Worm (Caenorhabditis elegans) whole organism, L2 larva: ENCODE results near the gene F11A5.16.

Source experiments
- C34F6.9 ChIP-seq: fragments of 150-350 bp; optimal IDR thresholded peaks from 2 replicates; lab custom pipeline; 2014; ENCODE audit warnings: missing biosample characterization, missing genetic modification characterization
- F13H6.1 ChIP-seq: sonication (generic microtip); optimal IDR thresholded peaks from 2 replicates; lab custom pipeline; 2016; ENCODE audit warnings: missing genetic modification characterization, missing compliant biosample characterization
- R02D3.7 ChIP-seq: fragments of 150-350 bp; optimal IDR thresholded peaks from 2 replicates; lab custom pipeline; 2014; ENCODE audit warnings: missing biosample characterization, missing genetic modification characterization
- Y55F3AM.14 ChIP-seq: fragments of 200-800 bp; sonication (Bioruptor generic); optimal IDR thresholded peaks from 2 replicates; lab custom pipeline; 2018; ENCODE audit warnings: mild to moderate bottlenecking, missing genetic modification characterization, missing compliant biosample characterization
- ZK546.5 ChIP-seq: sonication (generic microtip); optimal IDR thresholded peaks from 2 replicates; lab custom pipeline; 2017; ENCODE audit warnings: missing biosample characterization, missing genetic modification characterization
- alr-1 ChIP-seq: fragments of 150-350 bp; optimal IDR thresholded peaks from 2 replicates; lab custom pipeline; 2014; ENCODE audit warnings: missing biosample characterization, missing genetic modification characterization
- aly-2 ChIP-seq: fragments of 150-350 bp; optimal IDR thresholded peaks from 2 replicates; lab custom pipeline; 2014; ENCODE audit warnings: missing biosample characterization, missing genetic modification characterization
- ama-1 ChIP-seq: fragments of 150-350 bp; optimal IDR thresholded peaks from 2 replicates; lab custom pipeline; 2018; ENCODE audit warnings: inconsistent platforms
- blmp-1 ChIP-seq: sonication (generic microtip); optimal IDR thresholded peaks from 2 replicates; lab custom pipeline; 2017; ENCODE audit warnings: missing genetic modification characterization, mild to moderate bottlenecking, missing compliant biosample characterization, antibody characterized with exemption, moderate library complexity; ENCODE audit not compliant: insufficient read depth
- crh-2 ChIP-seq: sonication (generic microtip); optimal IDR thresholded peaks from 2 replicates; lab custom pipeline; 2017; ENCODE audit warnings: missing biosample characterization, missing genetic modification characterization
- dmd-4 ChIP-seq: sonication (generic microtip); optimal IDR thresholded peaks from 2 replicates; lab custom pipeline; 2017; ENCODE audit warnings: missing biosample characterization, missing genetic modification characterization
- elt-1 ChIP-seq: fragments of 150-350 bp; optimal IDR thresholded peaks from 2 replicates; lab custom pipeline; 2014; ENCODE audit warnings: missing biosample characterization, missing genetic modification characterization
- elt-3 ChIP-seq: sonication (generic microtip); optimal IDR thresholded peaks from 2 replicates; lab custom pipeline; 2017; ENCODE audit warnings: missing biosample characterization, missing genetic modification characterization
- lsy-2 ChIP-seq, 2 experiments: fragments of 150-350 bp in 1 of 2; sonication (generic microtip) in 1 of 2; optimal IDR thresholded peaks; 2 replicates each; lab custom pipeline; 2014 to 2017; ENCODE audit warnings: missing biosample characterization in 2 of 2, missing genetic modification characterization in 2 of 2
- mab-5 ChIP-seq: fragments of 150-350 bp; optimal IDR thresholded peaks from 2 replicates; lab custom pipeline; 2014; ENCODE audit warnings: missing biosample characterization, missing genetic modification characterization
- mbf-1 ChIP-seq: sonication (generic microtip); optimal IDR thresholded peaks from 2 replicates; lab custom pipeline; 2017; ENCODE audit warnings: missing biosample characterization, missing genetic modification characterization
- nhr-11 ChIP-seq: fragments of 150-350 bp; optimal IDR thresholded peaks from 2 replicates; lab custom pipeline; 2014; ENCODE audit warnings: missing biosample characterization, missing genetic modification characterization
- nhr-12 ChIP-seq: fragments of 150-350 bp; optimal IDR thresholded peaks from 2 replicates; lab custom pipeline; 2014; ENCODE audit warnings: missing biosample characterization, missing genetic modification characterization
- nhr-129 ChIP-seq: fragments of 150-350 bp; optimal IDR thresholded peaks from 2 replicates; lab custom pipeline; 2014; ENCODE audit warnings: missing biosample characterization, missing genetic modification characterization
- nhr-237 ChIP-seq: fragments of 150-350 bp; optimal IDR thresholded peaks from 2 replicates; lab custom pipeline; 2014; ENCODE audit warnings: missing biosample characterization, missing genetic modification characterization
- nhr-25 ChIP-seq: fragments of 150-350 bp; sonication (generic microtip); optimal IDR thresholded peaks from 3 replicates; lab custom pipeline; 2014; ENCODE audit warnings: missing biosample characterization, missing genetic modification characterization
- nhr-6 ChIP-seq: fragments of 150-350 bp; optimal IDR thresholded peaks from 2 replicates; lab custom pipeline; 2014; ENCODE audit warnings: missing biosample characterization, missing genetic modification characterization
- sem-4 ChIP-seq: fragments of 150-350 bp; optimal IDR thresholded peaks from 2 replicates; lab custom pipeline; 2014; ENCODE audit warnings: missing biosample characterization, missing genetic modification reagents, missing genetic modification characterization
- sma-3 ChIP-seq: sonication (generic microtip); optimal IDR thresholded peaks from 2 replicates; lab custom pipeline; 2016; ENCODE audit warnings: missing genetic modification reagents, missing genetic modification characterization, missing compliant biosample characterization
- sma-9 ChIP-seq, 2 experiments: fragments of 150-350 bp in 1 of 2; sonication (generic microtip) in 1 of 2; optimal IDR thresholded peaks; 2 replicates each; lab custom pipeline; 2014 to 2016; ENCODE audit warnings: missing genetic modification characterization in 2 of 2, mild to moderate bottlenecking in 1 of 2, missing biosample characterization in 1 of 2, missing compliant biosample characterization in 1 of 2, missing genetic modification reagents in 1 of 2, moderate library complexity in 1 of 2
- snpc-4 ChIP-seq: fragments of 150-350 bp; optimal IDR thresholded peaks from 2 replicates; lab custom pipeline; 2014; ENCODE audit warnings: missing biosample characterization, missing genetic modification characterization
- unc-39 ChIP-seq: fragments of 150-350 bp; optimal IDR thresholded peaks from 2 replicates; lab custom pipeline; 2014; ENCODE audit warnings: missing biosample characterization, missing genetic modification characterization
- unc-55 ChIP-seq: fragments of 150-350 bp; sonication (generic microtip); optimal IDR thresholded peaks from 3 replicates; lab custom pipeline; 2014; ENCODE audit warnings: missing biosample characterization, missing genetic modification reagents, missing genetic modification characterization
- unc-62 ChIP-seq: fragments of 150-350 bp; optimal IDR thresholded peaks from 2 replicates; lab custom pipeline; 2014; ENCODE audit warnings: missing biosample characterization, missing genetic modification reagents, missing genetic modification characterization
- ztf-1 ChIP-seq: fragments of 200-800 bp; sonication (Bioruptor generic); conservative IDR thresholded peaks from 2 replicates; pipeline ENCODE4 v1.3.6; 2022; ENCODE audit warnings: missing genetic modification characterization, missing compliant biosample characterization
- ztf-11 ChIP-seq: sonication (generic microtip); optimal IDR thresholded peaks from 2 replicates; lab custom pipeline; 2017; ENCODE audit warnings: missing biosample characterization, missing genetic modification characterization
- ztf-4 ChIP-seq: fragments of 150-350 bp; optimal IDR thresholded peaks from 2 replicates; lab custom pipeline; 2014; ENCODE audit warnings: missing biosample characterization, missing genetic modification characterization

F11A5.16 gene

ce11 chrV:16244078-16244477 is 33.3 kb downstream of the F11A5.16 start, which contains the start of gene srh-104:
srh-104 (minus strand) TSS chrV:16244178.
- TF ChIP-seq ama-1 (lab: Kevin White, UChicago) (no peak), ZK546.5 (tag; lab: Kevin White, UChicago) (no peak), mbf-1 (tag; lab: Kevin White, UChicago) (no peak), crh-2 (tag; lab: Kevin White, UChicago) (no peak), unc-55 (GFP tag; lab: Kevin White, UChicago) (no peak), nhr-25 (tag; lab: Kevin White, UChicago) (no peak), nhr-11 (no peak), unc-62 (GFP tag; lab: Kevin White, UChicago) (no peak), nhr-12 (no peak)

- TF ChIP-seq elt-3 (no peak), Y55F3AM.14 (GFP tag; lab: Kevin White, UChicago) (no peak), nhr-11 (no peak), R02D3.7 (tag; lab: Kevin White, UChicago) (no peak), ztf-4 (tag; lab: Kevin White, UChicago) (no peak), ztf-11 (tag; lab: Kevin White, UChicago) (no peak), nhr-237 (tag; lab: Kevin White, UChicago) (no peak), sma-9 (GFP tag; optimal IDR thresholded peaks at IDR 0.05; lab: Kevin White, UChicago) (no peak), sma-9 (tag; optimal IDR thresholded peaks at IDR 0.05; lab: Kevin White, UChicago) (no peak), dmd-4 (tag; lab: Kevin White, UChicago) (no peak)
Observed at ce11 chrV:16246579-16246978, 35.8 kb downstream of the F11A5.16 start, which contains the start of gene srh-95. srh-95 (plus strand) TSS chrV:16246879.

- TF ChIP-seq ztf-1 (GFP tag; lab: Robert Waterston, UW) (no peak), aly-2 (tag; lab: Kevin White, UChicago) (no peak), elt-1 (tag; lab: Kevin White, UChicago) (no peak), mab-5 (no peak), nhr-11 (no peak), sma-3 (GFP tag; lab: Kevin White, UChicago) (no peak), unc-62 (GFP tag; lab: Kevin White, UChicago) (no peak)
- TF ChIP-seq, all 48 proteins: peak for 0
Observed at ce11 chrV:16249105-16249504, 38.4 kb downstream of the F11A5.16 start.

ce11 chrV:16253687-16254086 is 42.9 kb downstream of the F11A5.16 start, which contains the start of gene gcy-20:
gcy-20 (minus strand) TSS chrV:16253787.
- no peak for TF ChIP-seq sem-4 (tag; lab: Kevin White, UChicago)
- TF ChIP-seq mab-5, result no peak
- no peak for TF ChIP-seq snpc-4 (tag; lab: Kevin White, UChicago)
- no peak for TF ChIP-seq unc-39
- no peak for TF ChIP-seq alr-1 (tag; lab: Kevin White, UChicago)
- TF ChIP-seq nhr-25 (tag; lab: Kevin White, UChicago), result no peak
- TF ChIP-seq nhr-129, result no peak
- TF ChIP-seq aly-2 (tag; lab: Kevin White, UChicago), result no peak
- TF ChIP-seq ama-1 (lab: Kevin White, UChicago), result no peak
- no peak for TF ChIP-seq elt-3
- no peak for TF ChIP-seq C34F6.9
- no peak for TF ChIP-seq lsy-2 (tag; optimal IDR thresholded peaks at IDR 0.05; lab: Kevin White, UChicago)
- TF ChIP-seq ztf-4 (tag; lab: Kevin White, UChicago), result no peak
- TF ChIP-seq ZK546.5 (tag; lab: Kevin White, UChicago), result no peak

ce11 chrV:16256395-16256794 is 45.6 kb downstream of the F11A5.16 start, which contains the start of gene bgnt-1.3:
bgnt-1.3 (minus strand) TSS chrV:16256495.
- TF ChIP-seq nhr-6 (tag; lab: Kevin White, UChicago), result no peak
- TF ChIP-seq nhr-129, result no peak
- TF ChIP-seq mab-5, result no peak
- TF ChIP-seq nhr-25 (tag; lab: Kevin White, UChicago), result no peak
- no peak for TF ChIP-seq alr-1 (tag; lab: Kevin White, UChicago)
- TF ChIP-seq sem-4 (tag; lab: Kevin White, UChicago), result no peak

- no peak for TF ChIP-seq F13H6.1
- no peak for TF ChIP-seq lsy-2 (tag; optimal IDR thresholded peaks at IDR 0.05; lab: Kevin White, UChicago)
- no peak for TF ChIP-seq alr-1 (tag; lab: Kevin White, UChicago)
- no peak for TF ChIP-seq ama-1 (lab: Kevin White, UChicago)
- TF ChIP-seq blmp-1, result no peak
- TF ChIP-seq unc-55 (GFP tag; lab: Kevin White, UChicago), result no peak
- TF ChIP-seq ZK546.5 (tag; lab: Kevin White, UChicago), result no peak
Observed at ce11 chrV:16258142-16258541, 47.4 kb downstream of the F11A5.16 start, which contains the start of gene nhr-218. nhr-218 (plus strand) TSS chrV:16258442.
